Fruit fly (Drosophila melanogaster) Kc167 (cell line): ENCODE measurements around the gene CG13667.

Experiments
- Myc ChIP-seq: fragments of >200 bp; optimal IDR thresholded peaks from 2 replicates; lab custom pipeline; 2017; ENCODE audit warnings: missing external identifiers
- Sin3A ChIP-seq: fragments of >200 bp; optimal IDR thresholded peaks from 2 replicates; lab custom pipeline; 2018; ENCODE audit warnings: missing external identifiers
- h ChIP-seq: fragments of >200 bp; optimal IDR thresholded peaks from 3 replicates; lab custom pipeline; 2018; ENCODE audit warnings: missing external identifiers
- insv ChIP-seq: fragments of >200 bp; optimal IDR thresholded peaks from 3 replicates; lab custom pipeline; 2018; ENCODE audit warnings: missing external identifiers
- psq ChIP-seq: fragments of >200 bp; optimal IDR thresholded peaks from 2 replicates; lab custom pipeline; 2017; ENCODE audit warnings: missing external identifiers
- ttk ChIP-seq: sonication (Bioruptor generic); optimal IDR thresholded peaks from 2 replicates; lab custom pipeline; 2017; ENCODE audit warnings: missing external identifiers

The CG13667 gene

DNA sequence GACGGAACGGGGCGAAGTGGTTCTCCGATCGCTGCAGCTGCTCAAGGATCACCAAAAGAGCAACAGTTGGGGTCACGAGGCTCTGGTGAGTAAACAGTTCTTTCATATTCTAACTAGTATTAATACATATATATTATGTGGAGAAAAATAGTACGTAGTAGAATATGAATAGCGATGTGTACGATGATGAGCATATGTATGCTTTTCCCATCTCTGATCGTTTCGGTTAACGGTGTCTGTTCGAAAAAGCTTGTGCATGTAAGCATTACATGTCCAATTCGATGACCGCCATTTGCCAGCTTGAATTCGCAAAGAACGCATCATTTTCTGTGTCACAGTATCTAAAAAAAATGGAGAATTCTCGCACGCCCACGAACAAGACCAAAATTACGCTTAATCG is 7.5 kb downstream of the CG13667 start, which contains the start of the genes Oseg1 and mtrm:
Gene Oseg1 (minus strand): TSS at position 101 of the 400 bp plus-strand sequence.
Gene mtrm (plus strand): TSS at position 288 of the 400 bp plus-strand sequence.
- TF ChIP-seq Sin3A (lab: Kevin White, UChicago): no peak
- TF ChIP-seq psq: no peak
- TF ChIP-seq insv (lab: Kevin White, UChicago): no peak
- no peak for TF ChIP-seq Myc
- no peak for TF ChIP-seq h (lab: Kevin White, UChicago)
- TF ChIP-seq ttk (lab: Kevin White, UChicago): no peak

DNA sequence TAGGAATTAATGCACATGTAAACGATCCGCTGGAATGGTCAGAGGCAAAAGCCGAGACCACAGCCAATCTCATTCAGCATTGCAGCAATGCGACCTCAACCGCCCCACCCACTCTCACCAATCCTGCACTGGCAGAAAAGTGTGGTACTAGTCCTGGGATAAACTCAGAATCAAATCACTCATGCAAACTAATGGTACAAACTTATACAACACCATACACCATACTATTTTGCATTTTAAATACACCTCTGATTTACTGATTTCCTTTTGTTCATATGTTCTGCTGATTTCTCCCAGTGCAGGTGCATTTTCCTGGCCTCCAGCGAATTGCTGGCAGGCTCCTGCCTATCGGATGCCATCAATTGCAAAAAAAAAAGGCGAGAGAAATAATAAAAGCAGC is 13.7 kb downstream of the CG13667 start:
- TF ChIP-seq insv (lab: Kevin White, UChicago) (no peak), Sin3A (lab: Kevin White, UChicago) (no peak), ttk (lab: Kevin White, UChicago) (no peak), psq (no peak), h (lab: Kevin White, UChicago) (no peak), Myc (no peak)

DNA sequence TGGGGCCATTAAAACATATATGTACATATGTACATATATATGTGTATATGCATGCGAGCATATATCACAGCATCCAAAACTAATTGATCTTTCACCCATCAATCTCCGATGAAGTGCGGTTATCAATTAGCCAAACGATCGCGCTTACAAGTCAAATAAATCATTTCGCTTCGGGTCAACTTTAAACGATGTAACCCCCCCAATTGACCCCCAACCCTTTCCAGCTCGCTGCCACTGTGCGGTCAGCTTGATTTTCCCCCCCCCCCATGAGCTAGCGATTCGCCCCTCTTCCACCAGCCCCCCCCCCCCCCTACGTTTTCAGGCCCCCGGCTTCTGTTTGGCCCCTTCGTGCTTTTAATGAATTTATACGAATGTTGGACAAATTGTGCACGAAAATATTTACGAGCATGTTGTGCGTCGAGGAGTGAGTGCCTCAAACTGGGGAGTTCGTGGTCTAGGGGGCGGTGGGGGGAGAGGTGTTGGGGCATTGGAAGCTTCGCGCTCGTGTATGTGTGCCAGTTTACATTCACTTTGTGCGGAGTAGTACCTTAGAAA is 14.4 kb downstream of the CG13667 start:
- TF ChIP-seq psq: no peak
- no peak for TF ChIP-seq insv (lab: Kevin White, UChicago)
- TF ChIP-seq h (lab: Kevin White, UChicago): no peak
- no peak for TF ChIP-seq ttk (lab: Kevin White, UChicago)
- TF ChIP-seq Sin3A (lab: Kevin White, UChicago): no peak
- TF ChIP-seq Myc: no peak

DNA sequence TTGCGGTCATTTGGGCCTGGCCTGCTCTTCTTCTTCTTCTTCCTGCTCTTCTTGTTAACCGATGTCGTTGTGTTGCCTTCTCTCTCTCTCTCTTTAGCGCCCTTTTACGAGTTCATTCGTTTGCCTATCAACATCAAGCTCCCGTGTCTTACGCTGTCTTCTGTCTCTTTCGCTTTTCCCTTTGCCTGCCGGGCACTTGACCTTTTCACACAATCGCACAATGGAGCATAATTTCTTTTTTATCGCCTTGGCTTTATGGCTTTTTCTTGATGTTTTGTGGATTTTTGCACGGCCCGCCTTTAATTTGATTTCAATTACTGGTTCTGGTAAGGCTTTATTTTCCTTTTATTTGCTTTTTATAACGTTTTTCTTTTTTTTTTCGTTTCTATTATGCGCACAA is 16.1 kb downstream of the CG13667 start:
- TF ChIP-seq h (lab: Kevin White, UChicago) (no peak), Myc (no peak), Sin3A (lab: Kevin White, UChicago) (no peak), psq (no peak), ttk (lab: Kevin White, UChicago) (no peak), insv (lab: Kevin White, UChicago) (no peak)

DNA sequence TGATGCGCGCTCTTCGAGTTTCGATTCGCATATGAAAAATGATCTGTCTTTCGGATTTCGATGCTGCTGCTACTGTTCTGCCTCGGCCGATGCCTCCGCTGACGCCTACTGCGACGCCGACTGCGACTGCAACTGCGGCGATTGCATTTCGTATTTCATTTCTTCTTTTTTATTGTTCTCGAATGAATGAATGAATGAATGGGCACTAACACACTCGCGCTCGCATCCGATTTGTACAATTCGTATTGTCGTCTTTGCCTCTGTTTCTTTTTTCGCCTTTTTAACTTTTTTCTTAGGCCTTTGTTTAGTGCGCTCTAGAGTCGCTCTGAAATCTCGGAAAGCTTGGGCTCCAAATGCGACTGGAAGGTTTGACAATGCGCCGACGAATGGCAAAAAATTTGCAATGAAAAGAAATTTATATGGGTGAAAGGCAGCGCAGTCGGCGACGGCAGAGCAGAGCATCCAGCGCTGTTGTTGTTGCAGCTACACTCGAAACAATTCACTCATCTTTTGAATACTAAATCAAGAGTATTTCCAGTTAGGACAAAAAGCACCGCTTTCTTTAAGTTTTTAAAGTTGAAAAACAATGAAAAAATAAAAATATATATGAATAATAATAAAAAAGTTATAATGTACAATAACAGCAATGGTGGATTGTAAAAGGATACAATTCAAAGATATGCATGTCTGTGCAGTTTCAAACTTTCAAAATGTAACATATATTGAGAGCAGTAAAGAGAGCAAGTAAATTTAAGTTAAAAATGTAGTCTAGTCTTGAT is 16.7 kb downstream of the CG13667 start, which contains the start of gene CG32354:
Gene CG32354 (minus strand): TSS at position 398 of the 779 bp plus-strand sequence.
- TF ChIP-seq h (lab: Kevin White, UChicago) (no peak), insv (lab: Kevin White, UChicago) (no peak), psq (no peak), Myc (no peak), ttk (lab: Kevin White, UChicago) (no peak), Sin3A (lab: Kevin White, UChicago) (no peak)

DNA sequence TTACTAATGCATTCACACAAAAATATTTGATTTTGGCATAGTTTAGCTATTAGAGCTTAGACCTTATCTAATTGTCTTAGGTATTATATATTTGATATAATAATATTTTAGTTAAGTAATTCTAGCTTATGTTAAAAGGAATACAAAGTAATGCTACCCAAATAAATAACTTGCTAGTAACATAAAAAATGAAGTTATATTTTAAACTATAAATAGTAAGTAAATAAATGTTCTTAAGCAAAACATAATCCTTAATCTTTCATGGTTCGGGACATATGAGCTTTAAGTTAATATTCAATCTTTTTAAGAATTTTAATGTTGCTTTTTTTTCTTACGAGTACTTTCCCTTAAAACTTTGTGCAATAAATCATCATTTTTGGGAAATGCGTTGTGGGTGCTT is 17.9 kb downstream of the CG13667 start:
- TF ChIP-seq Sin3A (lab: Kevin White, UChicago): no peak
- TF ChIP-seq insv (lab: Kevin White, UChicago): no peak
- TF ChIP-seq ttk (lab: Kevin White, UChicago): no peak
- TF ChIP-seq psq: no peak

DNA sequence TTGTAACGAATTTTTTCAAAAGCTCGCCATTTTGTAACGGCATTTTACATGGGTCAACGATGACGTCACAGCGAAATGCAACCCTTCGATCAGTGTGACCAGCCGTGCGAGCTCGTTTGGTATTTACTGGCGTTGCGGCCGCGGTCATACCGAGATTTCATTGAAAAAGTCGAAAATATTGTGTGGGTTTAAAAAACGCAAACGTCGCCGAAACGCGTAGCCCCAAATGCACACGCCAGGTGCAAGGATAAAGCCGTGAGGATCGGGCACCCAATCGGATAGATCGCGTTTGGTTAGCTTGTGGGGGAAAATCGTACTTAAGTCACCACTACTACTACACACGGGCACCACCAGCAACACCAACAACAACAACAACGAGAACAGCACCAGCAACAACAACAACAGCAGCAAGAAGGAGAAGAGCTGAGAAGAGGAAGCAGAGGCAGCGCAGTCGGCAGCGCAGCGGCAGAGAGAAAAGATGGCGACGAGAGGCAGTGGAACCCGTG is 19.6 kb downstream of the CG13667 start, which contains the start of gene Cbl:
Gene Cbl (plus strand): TSS at position 124 of the 506 bp plus-strand sequence.
- no peak for TF ChIP-seq h (lab: Kevin White, UChicago)
- TF ChIP-seq Myc: no peak
- no peak for TF ChIP-seq psq
- TF ChIP-seq ttk (lab: Kevin White, UChicago): no peak
- no peak for TF ChIP-seq insv (lab: Kevin White, UChicago)
- TF ChIP-seq Sin3A (lab: Kevin White, UChicago): no peak

DNA sequence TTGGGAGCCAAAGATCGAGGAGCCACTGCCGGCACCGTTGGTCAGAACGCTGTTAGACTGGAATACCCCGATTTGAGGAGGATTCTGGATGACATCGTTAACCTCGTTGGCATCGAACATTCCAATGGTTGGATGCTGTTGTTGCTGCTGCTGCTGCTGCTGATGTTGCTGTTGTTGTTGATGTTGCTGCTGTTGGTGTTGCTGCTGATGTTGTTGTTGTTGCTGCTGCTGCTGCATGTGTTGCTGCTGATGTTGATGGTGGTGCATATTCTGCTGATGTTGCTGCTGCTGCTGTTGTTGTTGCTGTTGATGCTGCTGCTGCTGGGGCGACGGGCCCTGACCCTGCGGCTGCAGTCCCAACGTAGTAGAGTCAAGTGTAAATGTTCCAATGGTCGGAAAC is 32.3 kb downstream of the CG13667 start:
- TF ChIP-seq Sin3A (lab: Kevin White, UChicago) (no peak), h (lab: Kevin White, UChicago) (no peak), psq (no peak), insv (lab: Kevin White, UChicago) (no peak), Myc (no peak), ttk (lab: Kevin White, UChicago) (no peak)

DNA sequence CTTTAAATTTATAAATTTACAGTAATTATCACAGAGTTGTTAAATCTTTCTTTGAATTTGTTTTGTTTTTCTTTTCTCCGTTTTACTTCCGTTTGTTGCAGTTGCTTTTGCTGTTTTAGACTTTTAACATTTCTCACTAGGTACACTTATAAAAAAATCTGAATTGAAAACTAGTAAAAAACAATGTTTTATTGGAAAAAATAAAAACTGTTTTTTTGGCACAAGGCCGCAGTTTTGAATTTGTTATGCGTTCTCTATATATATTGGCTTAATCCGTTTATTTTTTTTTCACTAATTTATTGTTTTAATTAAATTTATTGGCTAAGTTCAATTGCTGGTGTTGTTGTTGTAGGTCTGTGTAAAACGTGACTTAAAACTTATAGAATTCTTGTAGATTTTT is 34.8 kb downstream of the CG13667 start:
- TF ChIP-seq psq (no peak), Myc (no peak), Sin3A (lab: Kevin White, UChicago) (no peak), h (lab: Kevin White, UChicago) (no peak), ttk (lab: Kevin White, UChicago) (no peak), insv (lab: Kevin White, UChicago) (no peak)

DNA sequence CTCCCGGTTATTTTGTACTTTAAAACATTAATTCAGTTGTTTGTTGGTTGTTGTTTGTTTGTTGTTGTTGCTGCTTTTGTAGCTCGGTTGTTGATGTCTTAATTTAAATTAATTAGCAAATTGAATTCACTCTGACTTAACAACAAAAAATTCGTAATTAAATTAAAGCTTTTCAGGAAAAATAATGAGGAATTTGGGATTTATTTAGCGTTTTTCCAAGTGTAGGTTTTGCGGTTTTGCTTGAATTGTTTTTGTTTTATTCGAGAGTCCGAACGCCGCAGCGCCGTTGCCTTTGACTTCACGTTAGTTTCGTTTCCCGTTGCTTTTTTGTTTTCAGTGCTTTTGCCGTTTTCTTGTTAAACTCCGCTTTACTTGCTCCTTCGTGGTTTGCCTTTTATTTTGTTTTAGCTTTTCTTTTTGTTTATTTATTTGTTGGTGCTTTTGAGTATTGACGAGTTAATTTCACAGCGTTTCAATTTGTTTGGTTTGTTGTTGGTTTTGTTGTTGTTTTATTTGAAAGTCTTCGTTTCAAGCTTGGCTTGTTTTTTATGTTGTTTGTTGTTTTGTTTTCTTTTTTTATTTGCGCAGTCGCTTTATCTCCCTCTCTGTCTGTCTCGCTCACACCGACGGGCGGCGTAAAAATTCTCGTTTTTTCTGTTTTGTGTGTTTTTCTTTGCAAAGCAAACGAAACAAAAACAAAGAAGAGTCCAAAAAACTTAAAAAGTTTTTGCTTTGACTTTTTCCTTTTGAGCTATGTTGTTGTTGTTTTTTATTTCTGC is 35.7 kb downstream of the CG13667 start:
- TF ChIP-seq Myc (no peak), psq (no peak), Sin3A (lab: Kevin White, UChicago) (no peak), insv (lab: Kevin White, UChicago) (no peak), h (lab: Kevin White, UChicago) (no peak), ttk (lab: Kevin White, UChicago) (no peak)

DNA sequence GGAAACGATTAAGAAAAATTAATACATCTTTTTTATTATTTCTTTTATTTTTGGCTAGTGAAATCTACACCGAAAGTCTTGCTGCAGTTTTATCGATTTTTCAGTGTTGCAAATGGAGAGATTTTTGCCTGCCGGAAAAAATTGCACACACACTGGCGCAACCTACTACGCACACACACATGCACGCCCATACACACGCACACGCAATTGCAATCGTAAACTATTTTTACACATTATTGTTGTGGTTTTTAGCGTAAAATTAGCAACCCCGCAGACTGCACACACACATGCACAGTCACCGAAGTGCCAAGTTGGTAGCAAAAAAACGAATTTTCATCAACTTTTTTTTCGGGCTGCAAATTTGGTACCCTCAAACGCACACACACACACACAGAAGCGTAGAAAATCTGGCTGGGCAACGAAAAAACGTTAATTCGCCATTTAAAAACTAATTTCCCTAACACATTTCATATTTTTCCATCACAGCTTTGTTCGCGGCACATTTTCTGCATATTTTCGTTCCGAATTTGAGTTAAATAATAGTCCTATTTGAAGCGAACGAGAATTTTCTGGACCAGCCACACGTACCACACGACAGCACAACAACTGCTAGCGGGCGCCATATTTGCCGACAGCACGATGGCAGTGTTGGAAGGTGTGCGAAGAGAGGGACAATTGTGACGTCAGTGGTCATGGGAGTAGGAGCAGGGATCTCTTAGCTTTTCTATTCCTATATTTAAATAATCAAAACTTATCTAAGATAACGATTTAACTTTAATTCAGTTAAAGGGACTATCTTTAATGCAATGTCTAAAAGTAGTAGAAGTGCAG is 36.7 kb downstream of the CG13667 start, which contains the start of gene Unr:
Gene Unr (minus strand): TSS at position 637 of the 831 bp plus-strand sequence.
- TF ChIP-seq Myc: no peak
- no peak for TF ChIP-seq insv (lab: Kevin White, UChicago)
- TF ChIP-seq psq: no peak
- TF ChIP-seq Sin3A (lab: Kevin White, UChicago): no peak
- TF ChIP-seq h (lab: Kevin White, UChicago): no peak
- TF ChIP-seq ttk (lab: Kevin White, UChicago): no peak
